Fruit fly (Drosophila melanogaster): Measurements from ENCODE around the gene Ype.

The Ype gene

dm6 chrX:13387373-13387850, at the start of gene Ype, which contains the start of gene CG1662:
Ype (minus strand) TSS chrX:13387417.
CG1662 (plus strand) TSS chrX:13387563.
- TF ChIP-seq CG3407 (GFP tag; optimal IDR thresholded peaks at IDR 0.05), result peak; percentile 47
- peak; percentile 61 for TF ChIP-seq CG12942 (GFP tag; optimal IDR thresholded peaks at IDR 0.05)
- TF ChIP-seq twi (tag; optimal IDR thresholded peaks at IDR 0.05), result peak; percentile 61
- TF ChIP-seq kah (GFP tag; optimal IDR thresholded peaks at IDR 0.05), result no peak
- TF ChIP-seq Asciz (GFP tag; optimal IDR thresholded peaks at IDR 0.05), result peak; percentile 19
- TF ChIP-seq D (optimal IDR thresholded peaks at IDR 0.05), result no peak
- peak; percentile 57 for TF ChIP-seq D (GFP tag; optimal IDR thresholded peaks at IDR 0.05)
- TF ChIP-seq ewg (GFP tag; optimal IDR thresholded peaks at IDR 0.05), result peak; percentile 49
- TF ChIP-seq CG1647 (GFP tag; optimal IDR thresholded peaks at IDR 0.05), result peak; percentile 46
- peak; percentile 36 for TF ChIP-seq CG2202 (tag; optimal IDR thresholded peaks at IDR 0.05)
- no peak for TF ChIP-seq CG10959 (GFP tag; IDR thresholded peaks at IDR 0.05)
- TF ChIP-seq tll (GFP tag; optimal IDR thresholded peaks at IDR 0.05), result peak in 1 of 2 experiments; percentile 86
- peak; percentile 52 for TF ChIP-seq CG16863 (GFP tag; optimal IDR thresholded peaks at IDR 0.05)
- peak; percentile 71 for TF ChIP-seq CG31441 (GFP tag; IDR thresholded peaks at IDR 0.05)
- no peak for TF ChIP-seq CkIIα-i1 (GFP tag; IDR thresholded peaks at IDR 0.05)
- peak; percentile 54 for TF ChIP-seq Six4 (GFP tag; optimal IDR thresholded peaks at IDR 0.05)
- TF ChIP-seq chinmo (GFP tag; IDR thresholded peaks at IDR 0.05; ENCODE audit: partially characterized antibody), result peak; percentile 88
- no peak for TF ChIP-seq Lpt (GFP tag; optimal IDR thresholded peaks at IDR 0.05)
- TF ChIP-seq esg (GFP tag; conservative IDR thresholded peaks at IDR 0.05), result peak; percentile 64
- TF ChIP-seq CG34224 (GFP tag; IDR thresholded peaks at IDR 0.05; ENCODE audit: partially characterized antibody), result no peak
- TF ChIP-seq CG17385 (GFP tag; optimal IDR thresholded peaks at IDR 0.05), result peak; percentile 60
- peak; percentile 93 for TF ChIP-seq Med (GFP tag)
- peak; percentile 86 for TF ChIP-seq CoRest (tag; optimal IDR thresholded peaks at IDR 0.05)
- TF ChIP-seq ase (GFP tag; IDR thresholded peaks at IDR 0.05), result peak; percentile 42; the same call in 1 of the 3 replicates
- TF ChIP-seq CG31388 (GFP tag; optimal IDR thresholded peaks at IDR 0.05), result peak; percentile 7
- TF ChIP-seq grn (GFP tag; optimal IDR thresholded peaks at IDR 0.05), result no peak
- TF ChIP-seq Atf6 (GFP tag; IDR thresholded peaks at IDR 0.05), result peak; percentile 75; the same call in 1 of the 2 replicates
- TF ChIP-seq CG43689 (GFP tag; IDR thresholded peaks at IDR 0.05), result no peak
- TF ChIP-seq lola (GFP tag; optimal IDR thresholded peaks at IDR 0.05), result peak in 1 of 3 experiments; percentile 76
- TF ChIP-seq CG3065 (GFP tag; optimal IDR thresholded peaks at IDR 0.05), result peak; percentile 21
- peak; percentile 83 for TF ChIP-seq CG9932 (GFP tag; IDR thresholded peaks at IDR 0.05)
- TF ChIP-seq CG3995 (GFP tag; optimal IDR thresholded peaks at IDR 0.05), result peak; percentile 60
- TF ChIP-seq crc (GFP tag; optimal IDR thresholded peaks at IDR 0.05), result peak; percentile 54
- no peak for TF ChIP-seq CG17568 (GFP tag; optimal IDR thresholded peaks at IDR 0.05)
- TF ChIP-seq jing (GFP tag; optimal IDR thresholded peaks at IDR 0.05), result no peak
- no peak for TF ChIP-seq her (GFP tag; optimal IDR thresholded peaks at IDR 0.05)
- peak; percentile 59 for TF ChIP-seq chm (GFP tag; IDR thresholded peaks at IDR 0.05)
- TF ChIP-seq MTF-1 (GFP tag; optimal IDR thresholded peaks at IDR 0.05; ENCODE audit: borderline replicate concordance), result no peak
- TF ChIP-seq CG12155 (GFP tag; optimal IDR thresholded peaks at IDR 0.05), result peak; percentile 62
- peak; percentile 36 for TF ChIP-seq CG10431 (GFP tag; optimal IDR thresholded peaks at IDR 0.05)
- peak; percentile 59 for TF ChIP-seq CG4820 (GFP tag; optimal IDR thresholded peaks at IDR 0.05)
- TF ChIP-seq insv (GFP tag; optimal IDR thresholded peaks at IDR 0.05), result peak in 1 of 2 experiments; percentile 51
- TF ChIP-seq slbo (GFP tag; IDR thresholded peaks at IDR 0.05), result peak; percentile 85
- peak; percentile 44; the same call in 1 of the 2 replicates for TF ChIP-seq CG14014 (GFP tag; IDR thresholded peaks at IDR 0.05)
- TF ChIP-seq CG30431 (GFP tag; optimal IDR thresholded peaks at IDR 0.05), result peak; percentile 24
- peak; percentile 15 for TF ChIP-seq CG18011 (GFP tag; optimal IDR thresholded peaks at IDR 0.05)
- TF ChIP-seq Trl (optimal IDR thresholded peaks at IDR 0.05), result no peak
- peak; percentile 71 for TF ChIP-seq Trl (GFP tag; optimal IDR thresholded peaks at IDR 0.05)
- TF ChIP-seq CG10267 (tag; optimal IDR thresholded peaks at IDR 0.05), result peak; percentile 89
- peak; percentile 13 for TF ChIP-seq ATbp (GFP tag; optimal IDR thresholded peaks at IDR 0.05)
- TF ChIP-seq Jarid2 (GFP tag; optimal IDR thresholded peaks at IDR 0.05), result no peak
